Worm (Caenorhabditis elegans): ENCODE data around the gene C50D2.7.

C50D2.7 gene

ce11 chrII:95177-95576, at the start of gene C50D2.7:
Gene C50D2.7, minus strand, starts transcription at chrII:95277.
- TF ChIP-seq mls-2 (tag; optimal IDR thresholded peaks at IDR 0.05) (no peak), tbx-8 (GFP tag; optimal IDR thresholded peaks at IDR 0.05) (no peak), blmp-1 (tag; optimal IDR thresholded peaks at IDR 0.05) (no peak), sem-2 (GFP tag; optimal IDR thresholded peaks at IDR 0.05) (no peak), lin-32 (GFP tag; optimal IDR thresholded peaks at IDR 0.05) (no peak), drap-1 (GFP tag; optimal IDR thresholded peaks at IDR 0.05) (no peak), elt-3 (tag; optimal IDR thresholded peaks at IDR 0.05) (no peak), pha-4 (tag; optimal IDR thresholded peaks at IDR 0.05) (no peak), lsy-2 (tag; optimal IDR thresholded peaks at IDR 0.05) (no peak), nhr-28 (tag; optimal IDR thresholded peaks at IDR 0.05) (no peak), unc-39 (tag; optimal IDR thresholded peaks at IDR 0.05) (no peak), bed-3 (GFP tag; optimal IDR thresholded peaks at IDR 0.05) (no peak), elt-1 (tag; optimal IDR thresholded peaks at IDR 0.05; ENCODE audit: borderline replicate concordance, insufficient read depth) (no peak), ces-1 (GFP tag; optimal IDR thresholded peaks at IDR 0.05) (no peak), nhr-76 (tag; optimal IDR thresholded peaks at IDR 0.05) (no peak), M03D4.4 (tag; optimal IDR thresholded peaks at IDR 0.05) (no peak), snpc-4 (tag; optimal IDR thresholded peaks at IDR 0.05) (no peak), nhr-237 (tag; optimal IDR thresholded peaks at IDR 0.05) (no peak)

ce11 chrII:135166-135565, 40.1 kb upstream of the C50D2.7 start, which contains the start of gene K10B4.1:
Gene K10B4.1, plus strand, starts transcription at chrII:135466.
- no peak for TF ChIP-seq nhr-28 (tag; optimal IDR thresholded peaks at IDR 0.05)
- no peak for TF ChIP-seq elt-3 (tag; optimal IDR thresholded peaks at IDR 0.05)
- TF ChIP-seq ces-1 (GFP tag; optimal IDR thresholded peaks at IDR 0.05) = no peak
- no peak for TF ChIP-seq unc-62 (GFP tag; optimal IDR thresholded peaks at IDR 0.05)
- TF ChIP-seq mep-1 (tag; optimal IDR thresholded peaks at IDR 0.05) = no peak
- no peak for TF ChIP-seq M03D4.4 (tag; optimal IDR thresholded peaks at IDR 0.05)
- TF ChIP-seq lin-13 (tag; optimal IDR thresholded peaks at IDR 0.05) = no peak
- TF ChIP-seq pha-4 (tag; optimal IDR thresholded peaks at IDR 0.05) = no peak
- TF ChIP-seq lsy-2 (tag; optimal IDR thresholded peaks at IDR 0.05) = no peak
- TF ChIP-seq tbx-8 (GFP tag; optimal IDR thresholded peaks at IDR 0.05) = no peak
- TF ChIP-seq elt-1 (tag; optimal IDR thresholded peaks at IDR 0.05; ENCODE audit: borderline replicate concordance, insufficient read depth) = no peak
- no peak for TF ChIP-seq hlh-1 (tag; optimal IDR thresholded peaks at IDR 0.05)
- no peak for TF ChIP-seq cnd-1 (tag; optimal IDR thresholded peaks at IDR 0.05)
- no peak for TF ChIP-seq ceh-39 (tag; optimal IDR thresholded peaks at IDR 0.05)
- no peak for TF ChIP-seq lin-32 (GFP tag; optimal IDR thresholded peaks at IDR 0.05)
- no peak for TF ChIP-seq ztf-11 (tag; optimal IDR thresholded peaks at IDR 0.05)
- no peak for TF ChIP-seq nhr-237 (tag; optimal IDR thresholded peaks at IDR 0.05)

- TF ChIP-seq mab-5 (tag; optimal IDR thresholded peaks at IDR 0.05) = peak; percentile 83
- no peak for TF ChIP-seq unc-39 (tag; optimal IDR thresholded peaks at IDR 0.05)
- TF ChIP-seq hlh-1 (tag; optimal IDR thresholded peaks at IDR 0.05) = peak; percentile 29
- peak; percentile 88 for TF ChIP-seq unc-62 (GFP tag; optimal IDR thresholded peaks at IDR 0.05)
- no peak for TF ChIP-seq drap-1 (GFP tag; optimal IDR thresholded peaks at IDR 0.05)
- TF ChIP-seq elt-3 (tag; optimal IDR thresholded peaks at IDR 0.05) = no peak
These were observed 38.6 kb upstream of the C50D2.7 start, which contains the start of gene cwn-1 for ce11 chrII:133548-134275. Gene cwn-1, minus strand, starts transcription at chrII:133598.

DNA sequence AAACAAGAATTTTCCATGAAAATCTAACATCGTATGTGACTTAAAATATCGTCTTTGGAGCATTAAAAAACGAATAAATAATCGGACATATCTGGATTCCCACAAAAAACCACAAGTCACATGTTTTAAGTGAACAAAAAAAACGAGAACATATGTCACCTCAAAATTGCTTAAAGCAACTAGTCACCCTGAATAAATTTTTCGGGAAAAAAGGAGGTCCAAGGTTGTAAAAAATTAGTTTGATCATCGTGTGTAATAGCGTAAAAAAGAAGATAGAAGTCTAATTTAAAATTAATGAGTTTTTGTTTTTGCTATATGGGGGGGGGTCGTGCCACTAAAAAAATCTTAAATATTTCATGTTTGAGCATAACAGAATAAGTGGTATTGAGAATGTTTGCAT, 34.7 kb upstream of the C50D2.7 start:
- no peak for TF ChIP-seq bed-3 (GFP tag; optimal IDR thresholded peaks at IDR 0.05)
- no peak for TF ChIP-seq ceh-39 (tag; optimal IDR thresholded peaks at IDR 0.05)
- no peak for TF ChIP-seq M03D4.4 (tag; optimal IDR thresholded peaks at IDR 0.05)
- TF ChIP-seq lin-32 (GFP tag; optimal IDR thresholded peaks at IDR 0.05) = no peak
- TF ChIP-seq tbx-8 (GFP tag; optimal IDR thresholded peaks at IDR 0.05) = no peak
- TF ChIP-seq unc-62 (GFP tag; optimal IDR thresholded peaks at IDR 0.05) = no peak
- TF ChIP-seq elt-1 (tag; optimal IDR thresholded peaks at IDR 0.05; ENCODE audit: borderline replicate concordance, insufficient read depth) = no peak
- TF ChIP-seq snpc-4 (tag; optimal IDR thresholded peaks at IDR 0.05) = no peak
- TF ChIP-seq mls-2 (tag; optimal IDR thresholded peaks at IDR 0.05) = no peak
- TF ChIP-seq lin-13 (tag; optimal IDR thresholded peaks at IDR 0.05) = no peak
- TF ChIP-seq unc-120 (tag; optimal IDR thresholded peaks at IDR 0.05; ENCODE audit: poor library complexity, severe bottlenecking) = no peak
- TF ChIP-seq ceh-43 (GFP tag; optimal IDR thresholded peaks at IDR 0.05) = no peak
- no peak for TF ChIP-seq mab-5 (tag; optimal IDR thresholded peaks at IDR 0.05)
- no peak for TF ChIP-seq ces-1 (GFP tag; optimal IDR thresholded peaks at IDR 0.05)
- TF ChIP-seq sptf-1 (tag; optimal IDR thresholded peaks at IDR 0.05) = no peak
- TF ChIP-seq elt-3 (tag; optimal IDR thresholded peaks at IDR 0.05) = no peak
- no peak for TF ChIP-seq zip-8 (tag; optimal IDR thresholded peaks at IDR 0.05)
- no peak for TF ChIP-seq mep-1 (tag; optimal IDR thresholded peaks at IDR 0.05)
- no peak for TF ChIP-seq nhr-237 (tag; optimal IDR thresholded peaks at IDR 0.05)

Data from whole organism, mixed stage, embryonic.